Worm (Caenorhabditis elegans): ENCODE measurements around the gene Y69A2AR.28.

- peak; percentile 40 for TF ChIP-seq rnt-1 (tag; optimal IDR thresholded peaks at IDR 0.05)
- no peak for TF ChIP-seq pag-3 (tag; optimal IDR thresholded peaks at IDR 0.05; ENCODE audit: borderline replicate concordance, insufficient read depth)
Measured at ce11 chrIV:2639666-2640273, 26.9 kb upstream of the Y69A2AR.28 start.
